Worm (Caenorhabditis elegans): ENCODE data around the gene C33F10.12.
"Not testable (repeated sequence)": the region's sequence is repeated elsewhere in the genome, so short reads cannot be mapped to it uniquely, and the experiment has no call there.

The C33F10.12 gene

ce11 chrII:4860260-4860659 lies 22.7 kb upstream of the C33F10.12 start, which contains the start of the genes nspd-5 and F11G11.4:
Gene nspd-5, minus strand, starts transcription at chrII:4860360.
Gene F11G11.4, plus strand, starts transcription at chrII:4860594.
- TF ChIP-seq ekl-4 (GFP tag; IDR thresholded peaks at IDR 0.05); sptf-2 (GFP tag; optimal IDR thresholded peaks at IDR 0.05); chd-7 (tag; optimal IDR thresholded peaks at IDR 0.05): not testable (repeated sequence)

ce11 chrII:4858906-4859411 lies 21.4 kb upstream of the C33F10.12 start:
- TF ChIP-seq sptf-2 (GFP tag; optimal IDR thresholded peaks at IDR 0.05) (no peak), unc-62 (GFP tag; optimal IDR thresholded peaks at IDR 0.05) (no peak), somi-1 (GFP tag; optimal IDR thresholded peaks at IDR 0.05) (no peak), B0261.1 (tag; optimal IDR thresholded peaks at IDR 0.05) (no peak), nhr-179 (tag; optimal IDR thresholded peaks at IDR 0.05) (no peak), aptf-2 (GFP tag; conservative IDR thresholded peaks at IDR 0.05) (no peak), B0019.2 (GFP tag; conservative IDR thresholded peaks at IDR 0.05) (no peak), ztf-3 (GFP tag; optimal IDR thresholded peaks at IDR 0.05) (no peak), ceh-27 (GFP tag; optimal IDR thresholded peaks at IDR 0.05) (no peak), pbrm-1 (GFP tag; IDR thresholded peaks at IDR 0.05) (no peak), F33H1.4 (GFP tag; IDR thresholded peaks at IDR 0.05) (no peak), hrde-1 (tag; optimal IDR thresholded peaks at IDR 0.05; ENCODE audit: borderline replicate concordance) (no peak), egl-18 (GFP tag; IDR thresholded peaks at IDR 0.05) (no peak), lsy-27 (tag; optimal IDR thresholded peaks at IDR 0.05; ENCODE audit: borderline replicate concordance, insufficient read depth) (no peak), Y53G8AR.9 (GFP tag; conservative IDR thresholded peaks at IDR 0.05) (0 out of 2 replicates have a peak, but pooled peaks have one; percentile 14), zfh-2 (GFP tag; conservative IDR thresholded peaks at IDR 0.05) (no peak), ceh-40 (GFP tag; IDR thresholded peaks at IDR 0.05) (no peak), mel-28 (tag; optimal IDR thresholded peaks at IDR 0.05; ENCODE audit: borderline replicate concordance) (no peak), cebp-1 (GFP tag; IDR thresholded peaks at IDR 0.05) (no peak), cebp-1 (tag; optimal IDR thresholded peaks at IDR 0.05) (peak; percentile 52), ztf-18 (tag; optimal IDR thresholded peaks at IDR 0.05) (peak; percentile 20), F57C9.4 (tag; optimal IDR thresholded peaks at IDR 0.05) (no peak), ceh-79 (tag; optimal IDR thresholded peaks at IDR 0.05) (no peak), zim-3 (tag; optimal IDR thresholded peaks at IDR 0.05) (no peak), mes-4 (tag; optimal IDR thresholded peaks at IDR 0.05) (no peak), attf-5 (GFP tag; optimal IDR thresholded peaks at IDR 0.05) (no peak), T07F8.4 (tag; optimal IDR thresholded peaks at IDR 0.05) (no peak)

ce11 chrII:4857873-4858364 lies 20.4 kb upstream of the C33F10.12 start, which contains the start of gene F11G11.5:
Gene F11G11.5, plus strand, starts transcription at chrII:4857923.
- TF ChIP-seq ekl-4 (GFP tag; IDR thresholded peaks at IDR 0.05), result peak; percentile 35; the same call in 1 of the 2 replicates
- peak; percentile 75; the same call in 1 of the 2 replicates for TF ChIP-seq nfyb-1 (GFP tag; IDR thresholded peaks at IDR 0.05)
- no peak for TF ChIP-seq nhr-179 (tag; optimal IDR thresholded peaks at IDR 0.05)
- peak; percentile 86 for TF ChIP-seq zfh-2 (GFP tag; conservative IDR thresholded peaks at IDR 0.05)
- peak in 1 of 2 experiments; percentile 21 for TF ChIP-seq let-607 (tag; optimal IDR thresholded peaks at IDR 0.05)
- peak; percentile 7 for TF ChIP-seq ama-1 (optimal IDR thresholded peaks at IDR 0.05)
- no peak for TF ChIP-seq ama-1 (GFP tag; optimal IDR thresholded peaks at IDR 0.05)
- no peak for TF ChIP-seq F10E7.11 (tag; optimal IDR thresholded peaks at IDR 0.05)
- TF ChIP-seq fkh-3 (tag; optimal IDR thresholded peaks at IDR 0.05), result peak; percentile 40
- no peak for TF ChIP-seq dpl-1 (GFP tag; optimal IDR thresholded peaks at IDR 0.05)
- no peak for TF ChIP-seq nfya-2 (GFP tag; IDR thresholded peaks at IDR 0.05)
- peak; percentile 32 for TF ChIP-seq repo-1 (tag; optimal IDR thresholded peaks at IDR 0.05)
- TF ChIP-seq athp-1 (tag; optimal IDR thresholded peaks at IDR 0.05), result peak; percentile 48
- TF ChIP-seq cebp-2 (GFP tag; IDR thresholded peaks at IDR 0.05), result 0 out of 2 replicates have a peak, but pooled peaks have one; percentile 47
- TF ChIP-seq atf-7 (tag; optimal IDR thresholded peaks at IDR 0.05), result peak; percentile 8
- TF ChIP-seq B0336.3 (GFP tag; IDR thresholded peaks at IDR 0.05), result peak; percentile 59; the same call in 1 of the 2 replicates
- TF ChIP-seq hmg-1.2 (GFP tag; IDR thresholded peaks at IDR 0.05), result 0 out of 2 replicates have a peak, but pooled peaks have one; percentile 13
- TF ChIP-seq lin-40 (tag; optimal IDR thresholded peaks at IDR 0.05), result no peak
- TF ChIP-seq nhr-90 (tag; optimal IDR thresholded peaks at IDR 0.05), result peak; percentile 19
- TF ChIP-seq Y56A3A.18 (GFP tag; IDR thresholded peaks at IDR 0.05), result no peak
- peak; percentile 16 for TF ChIP-seq tlf-1 (GFP tag; optimal IDR thresholded peaks at IDR 0.05)
